Fruit fly (Drosophila melanogaster): ENCODE results near the gene CG32102.

dm6 chr3L:12432392-12433012, 37.1 kb downstream of the CG32102 start, which contains the start of gene toe:
- TF ChIP-seq Dll (optimal IDR thresholded peaks at IDR 0.05) = no peak
- TF ChIP-seq EcR (GFP tag; optimal IDR thresholded peaks at IDR 0.05) = no peak
- no peak for TF ChIP-seq pan (optimal IDR thresholded peaks at IDR 0.05)
- no peak for TF ChIP-seq CG8478 (optimal IDR thresholded peaks at IDR 0.05)
- no peak for TF ChIP-seq psq (optimal IDR thresholded peaks at IDR 0.05)
